Worm (Caenorhabditis elegans): ENCODE measurements around the gene nduv-2.

DNA sequence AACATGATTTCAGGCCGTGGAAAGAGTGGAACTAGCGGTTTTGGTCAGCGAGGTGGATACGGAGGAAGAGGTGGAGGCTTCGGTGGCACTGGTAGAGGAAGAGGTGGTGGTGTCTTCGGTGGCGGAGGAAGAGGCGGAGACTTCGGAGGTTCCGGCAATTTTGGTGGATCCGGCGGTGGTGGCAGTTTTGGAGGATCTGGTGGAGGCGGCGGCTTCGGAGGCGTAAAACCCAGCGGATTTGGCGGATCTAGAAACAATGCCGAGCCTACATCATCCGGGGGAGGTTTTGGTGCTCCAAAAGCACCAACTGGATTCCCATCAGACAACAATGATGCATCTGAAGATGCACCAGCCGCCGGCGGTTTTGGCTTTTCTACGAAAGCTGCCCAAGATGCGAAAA, 43.0 kb upstream of the nduv-2 start:
- TF ChIP-seq ceh-6 (GFP tag; optimal IDR thresholded peaks at IDR 0.05) (no peak), pha-4 (tag; optimal IDR thresholded peaks at IDR 0.05) (no peak), tbx-2 (tag; optimal IDR thresholded peaks at IDR 0.05) (no peak), pqm-1 (tag; optimal IDR thresholded peaks at IDR 0.05) (no peak), fax-1 (tag; optimal IDR thresholded peaks at IDR 0.05) (no peak), pag-3 (tag; optimal IDR thresholded peaks at IDR 0.05; ENCODE audit: borderline replicate concordance) (no peak), ceh-34 (tag; optimal IDR thresholded peaks at IDR 0.05) (no peak), unc-86 (tag; optimal IDR thresholded peaks at IDR 0.05) (no peak), fkh-10 (GFP tag; optimal IDR thresholded peaks at IDR 0.05) (no peak), odd-2 (tag; optimal IDR thresholded peaks at IDR 0.05) (no peak), fkh-6 (tag; optimal IDR thresholded peaks at IDR 0.05) (no peak), ceh-30 (tag; optimal IDR thresholded peaks at IDR 0.05) (no peak)
